Worm (Caenorhabditis elegans) whole organism, L4 larva: ENCODE data around the gene F09E5.7.

Source experiments
- Y105C5A.15 ChIP-seq: fragments of 200-800 bp; sonication (Bioruptor generic); IDR thresholded peaks from 2 replicates; pipeline ENCODE4 v1.3.6; 2022; ENCODE audit warnings: missing genetic modification characterization, missing compliant biosample characterization
- aha-1 ChIP-seq: fragments of 150-350 bp; peaks from one replicate; lab custom pipeline; 2014; ENCODE audit warnings: missing biosample characterization, missing genetic modification characterization
- ceh-44 ChIP-seq: fragments of 200-800 bp; sonication (Bioruptor generic); IDR thresholded peaks from 2 replicates; pipeline ENCODE4 v1.3.6; 2022; ENCODE audit warnings: missing genetic modification reagents, missing genetic modification characterization, missing compliant biosample characterization
- ceh-62 ChIP-seq: sonication (generic microtip); optimal IDR thresholded peaks from 2 replicates; lab custom pipeline; 2017; ENCODE audit warnings: missing biosample characterization, missing genetic modification characterization
- ces-1 ChIP-seq: fragments of 150-350 bp; sonication (generic microtip); optimal IDR thresholded peaks from 4 replicates; lab custom pipeline; 2014; ENCODE audit warnings: missing biosample characterization, missing genetic modification reagents, missing genetic modification characterization
- daf-12 ChIP-seq: fragments of 150-350 bp; optimal IDR thresholded peaks from 2 replicates; lab custom pipeline; 2014; ENCODE audit warnings: missing biosample characterization, missing genetic modification reagents, missing genetic modification characterization
- daf-16 ChIP-seq, 3 experiments: sonication (generic microtip); optimal IDR thresholded peaks; 2 replicates each; lab custom pipeline; 2016 to 2017; ENCODE audit warnings: missing genetic modification characterization in 3 of 3, missing genetic modification reagents in 3 of 3, mild to moderate bottlenecking in 2 of 3, missing compliant biosample characterization in 2 of 3, missing biosample characterization in 1 of 3, moderate library complexity in 1 of 3
- dmd-8 ChIP-seq: fragments of 200-800 bp; sonication (Bioruptor generic); IDR thresholded peaks from 2 replicates; pipeline ENCODE4 v1.3.6; 2022; ENCODE audit warnings: missing genetic modification characterization, missing compliant biosample characterization
- dmd-9 ChIP-seq: fragments of 200-800 bp; sonication (Bioruptor generic); IDR thresholded peaks from 2 replicates; pipeline ENCODE4 v1.3.6; 2022; ENCODE audit warnings: missing genetic modification reagents, missing genetic modification characterization, missing compliant biosample characterization
- duxl-1 ChIP-seq: sonication (generic microtip); optimal IDR thresholded peaks from 2 replicates; lab custom pipeline; 2016; ENCODE audit warnings: mild to moderate bottlenecking, missing genetic modification characterization, moderate library complexity, missing compliant biosample characterization; ENCODE audit not compliant: poor library complexity
- fkh-10 ChIP-seq: fragments of 150-350 bp; optimal IDR thresholded peaks from 2 replicates; lab custom pipeline; 2014; ENCODE audit warnings: missing biosample characterization, missing genetic modification reagents, missing genetic modification characterization
- hlh-11 ChIP-seq: fragments of 200-800 bp; sonication (Bioruptor generic); optimal IDR thresholded peaks from 2 replicates; lab custom pipeline; 2018; ENCODE audit warnings: mild to moderate bottlenecking, missing genetic modification characterization, missing compliant biosample characterization
- hlh-30 ChIP-seq: sonication (generic microtip); optimal IDR thresholded peaks from 2 replicates; lab custom pipeline; 2017; ENCODE audit warnings: antibody characterized with exemption, mild to moderate bottlenecking, missing genetic modification characterization, missing compliant biosample characterization; ENCODE audit not compliant: insufficient read depth
- jun-1 ChIP-seq: fragments of 150-350 bp; optimal IDR thresholded peaks from 2 replicates; lab custom pipeline; 2014; ENCODE audit warnings: missing biosample characterization, missing genetic modification reagents, missing genetic modification characterization
- lim-7 ChIP-seq: fragments of 200-800 bp; sonication (Bioruptor generic); IDR thresholded peaks from 2 replicates; pipeline ENCODE4 v1.3.6; 2022; ENCODE audit warnings: missing genetic modification characterization, missing compliant biosample characterization
- lin-1 ChIP-seq: fragments of 200-800 bp; sonication (Bioruptor generic); IDR thresholded peaks from 2 replicates; pipeline ENCODE4 v1.3.6; 2022; ENCODE audit warnings: missing genetic modification reagents, missing genetic modification characterization, missing compliant biosample characterization
- lin-15B ChIP-seq: fragments of 150-350 bp; sonication (generic microtip); optimal IDR thresholded peaks from 3 replicates; lab custom pipeline; 2014; ENCODE audit warnings: missing biosample characterization, missing genetic modification characterization
- lin-29 ChIP-seq: fragments of 200-800 bp; sonication (Bioruptor generic); IDR thresholded peaks from 2 replicates; pipeline ENCODE4 v1.3.6; 2022; ENCODE audit warnings: missing genetic modification reagents, missing genetic modification characterization, missing compliant biosample characterization
- lin-38 ChIP-seq: fragments of 200-800 bp; sonication (Bioruptor generic); IDR thresholded peaks from 2 replicates; pipeline ENCODE4 v1.3.6; 2022; ENCODE audit warnings: missing genetic modification reagents, missing genetic modification characterization, missing compliant biosample characterization
- lsy-2 ChIP-seq, 2 experiments: fragments of 150-350 bp in 1 of 2; sonication (generic microtip) in 1 of 2; optimal IDR thresholded peaks; 2 replicates each; lab custom pipeline; 2014 to 2017; ENCODE audit warnings: missing biosample characterization in 2 of 2, missing genetic modification characterization in 2 of 2
- mes-2 ChIP-seq: sonication (generic microtip); optimal IDR thresholded peaks from 2 replicates; lab custom pipeline; 2016; ENCODE audit warnings: missing genotype, mild to moderate bottlenecking, missing genetic modification characterization, missing compliant biosample characterization; ENCODE audit not compliant: poor library complexity, severe bottlenecking
- mxl-3 ChIP-seq: fragments of 200-800 bp; sonication (Bioruptor generic); optimal IDR thresholded peaks from 2 replicates; lab custom pipeline; 2018; ENCODE audit warnings: mild to moderate bottlenecking, missing genetic modification characterization, missing compliant biosample characterization
- nhr-102 ChIP-seq: sonication (generic microtip); optimal IDR thresholded peaks from 2 replicates; lab custom pipeline; 2016; ENCODE audit warnings: mild to moderate bottlenecking, missing genetic modification characterization, moderate library complexity, missing compliant biosample characterization
- nhr-111 ChIP-seq: fragments of 200-800 bp; sonication (Bioruptor generic); optimal IDR thresholded peaks from 2 replicates; lab custom pipeline; 2018; ENCODE audit warnings: mild to moderate bottlenecking, missing genetic modification characterization, missing compliant biosample characterization
- nhr-25 ChIP-seq: sonication (generic microtip); optimal IDR thresholded peaks from 2 replicates; lab custom pipeline; 2017; ENCODE audit warnings: missing genetic modification characterization, mild to moderate bottlenecking, missing compliant biosample characterization, antibody characterized with exemption, moderate library complexity, borderline replicate concordance; ENCODE audit not compliant: insufficient read depth
- nhr-28 ChIP-seq: fragments of 150-350 bp; optimal IDR thresholded peaks from 2 replicates; lab custom pipeline; 2014; ENCODE audit warnings: missing biosample characterization, missing genetic modification characterization
- nhr-48 ChIP-seq: sonication (generic microtip); optimal IDR thresholded peaks from 2 replicates; lab custom pipeline; 2016; ENCODE audit warnings: mild to moderate bottlenecking, missing genetic modification characterization, missing compliant biosample characterization
- nhr-77 ChIP-seq: fragments of 150-350 bp; optimal IDR thresholded peaks from 2 replicates; lab custom pipeline; 2014; ENCODE audit warnings: missing biosample characterization, missing genetic modification characterization
- saeg-2 ChIP-seq: fragments of 200-800 bp; sonication (Bioruptor generic); IDR thresholded peaks from 2 replicates; pipeline ENCODE4 v1.3.6; 2022; ENCODE audit warnings: missing genetic modification reagents, missing genetic modification characterization, missing compliant biosample characterization
- snpc-4 ChIP-seq: fragments of 150-350 bp; optimal IDR thresholded peaks from 2 replicates; lab custom pipeline; 2014; ENCODE audit warnings: missing biosample characterization, missing genetic modification characterization
- spr-1 ChIP-seq: sonication (generic microtip); optimal IDR thresholded peaks from 2 replicates; lab custom pipeline; 2016; ENCODE audit warnings: mild to moderate bottlenecking, missing genetic modification characterization, missing compliant biosample characterization
- unc-62 ChIP-seq, 3 experiments: fragments of 150-350 bp in 1 of 3; sonication (generic microtip); optimal IDR thresholded peaks in 2 of 3; peaks in 1 of 3; 1 replicate in 1 of 3; 2 replicates in 2 of 3; lab custom pipeline; 2014 to 2017; ENCODE audit warnings: missing biosample characterization in 3 of 3, missing genetic modification characterization in 3 of 3, missing genetic modification reagents in 3 of 3, missing genotype in 1 of 3
- zag-1 ChIP-seq: fragments of 150-350 bp; optimal IDR thresholded peaks from 2 replicates; lab custom pipeline; 2014; ENCODE audit warnings: missing biosample characterization, missing genetic modification characterization
- zfp-2 ChIP-seq: sonication (generic microtip); optimal IDR thresholded peaks from 2 replicates; lab custom pipeline; 2016; ENCODE audit warnings: mild to moderate bottlenecking, missing genetic modification characterization, missing compliant biosample characterization
- zfp-3 ChIP-seq: fragments of 200-800 bp; sonication (Bioruptor generic); conservative IDR thresholded peaks from 2 replicates; pipeline ENCODE4 v1.3.6; 2022; ENCODE audit warnings: missing genetic modification reagents, missing genetic modification characterization, missing compliant biosample characterization
- zip-11 ChIP-seq: fragments of 200-800 bp; sonication (Bioruptor generic); IDR thresholded peaks from 2 replicates; pipeline ENCODE4 v1.3.6; 2022; ENCODE audit warnings: missing genetic modification characterization, missing compliant biosample characterization

Gene F09E5.7

DNA sequence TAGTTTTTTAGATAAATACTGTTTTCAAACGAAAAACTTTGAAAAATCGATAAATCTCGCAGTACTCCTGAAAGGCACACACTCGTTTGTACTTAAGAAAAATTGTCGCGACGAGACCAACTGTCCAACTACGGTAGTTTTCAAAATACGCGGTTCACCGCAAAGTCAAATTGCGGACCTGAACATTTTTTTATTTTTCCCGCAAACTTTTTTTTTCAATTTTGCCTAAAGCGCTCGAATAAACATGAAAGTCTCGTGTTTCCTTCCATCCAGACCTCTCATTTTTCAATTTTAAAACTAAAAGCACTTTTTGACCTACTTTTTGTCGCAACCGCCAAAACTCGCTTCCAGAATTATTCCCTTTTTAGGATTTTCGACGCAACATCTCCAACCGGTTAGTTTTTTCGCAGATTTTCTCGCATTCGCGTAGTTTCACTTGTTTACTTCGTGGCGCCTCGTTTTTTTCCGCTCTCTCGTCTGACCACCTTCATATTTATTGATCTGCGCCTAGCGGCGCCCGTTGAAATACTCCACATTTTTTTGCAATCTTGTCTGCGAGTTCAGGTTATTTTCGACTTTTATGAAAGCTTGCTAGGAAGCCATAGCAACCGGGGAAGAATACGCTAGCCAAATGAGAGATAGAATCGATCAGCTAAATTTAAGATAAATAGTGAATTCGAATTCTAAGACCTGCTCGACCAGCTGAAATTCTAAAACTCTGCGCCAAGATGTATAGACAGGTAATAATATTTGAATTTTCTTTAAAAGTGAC is 25.8 kb downstream of the F09E5.7 start, which contains the start of gene prdx-2 (continued):
- TF ChIP-seq lin-1 (no peak), aha-1 (tag; lab: Kevin White, UChicago) (peak; percentile 22), zag-1 (tag; lab: Kevin White, UChicago) (no peak), daf-16 (GFP tag; optimal IDR thresholded peaks at IDR 0.05; lab: Kevin White, UChicago) (no peak), daf-16 (tag; optimal IDR thresholded peaks at IDR 0.05; lab: Kevin White, UChicago) (peak; percentile 32), mes-2 (no peak), lim-7 (no peak), dmd-8 (no peak), ceh-62 (tag; lab: Kevin White, UChicago) (no peak), zfp-2 (no peak), lin-15B (no peak), saeg-2 (GFP tag; lab: Robert Waterston, UW) (no peak), ces-1 (GFP tag; lab: Kevin White, UChicago) (no peak), daf-12 (tag; lab: Kevin White, UChicago) (no peak), fkh-10 (no peak), lin-29 (GFP tag; lab: Robert Waterston, UW) (no peak), mxl-3 (GFP tag; lab: Kevin White, UChicago) (no peak), zip-11 (GFP tag; lab: Robert Waterston, UW) (no peak), ceh-44 (GFP tag; lab: Robert Waterston, UW) (no peak), snpc-4 (tag; lab: Kevin White, UChicago) (no peak), lsy-2 (tag; optimal IDR thresholded peaks at IDR 0.05; lab: Kevin White, UChicago) (peak in 1 of 2 experiments; percentile 45), lin-38 (GFP tag; lab: Robert Waterston, UW) (peak; percentile 58; the same call in 1 of the 2 replicates), hlh-30 (tag; lab: Kevin White, UChicago) (no peak), nhr-48 (tag; lab: Kevin White, UChicago) (no peak), nhr-111 (GFP tag; lab: Kevin White, UChicago) (no peak), Y105C5A.15 (GFP tag; lab: Robert Waterston, UW) (no peak), dmd-9 (GFP tag; lab: Robert Waterston, UW) (no peak)

DNA sequence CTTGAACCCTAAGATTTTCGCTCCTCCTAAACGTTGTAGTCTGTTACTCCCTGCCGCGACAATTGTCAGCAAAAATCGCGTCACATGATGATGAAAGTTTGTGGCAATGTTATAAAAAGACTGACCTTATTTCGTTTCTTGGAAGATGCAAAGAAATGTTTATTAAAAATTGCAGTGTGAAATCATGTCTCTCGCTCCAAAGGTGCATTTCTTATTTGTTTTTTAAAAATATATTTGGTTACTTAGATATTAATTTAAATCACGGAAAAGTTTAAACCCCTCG is 26.3 kb downstream of the F09E5.7 start:
- TF ChIP-seq spr-1 (tag; lab: Kevin White, UChicago) (no peak), zfp-3 (no peak), lsy-2 (tag; optimal IDR thresholded peaks at IDR 0.05; lab: Kevin White, UChicago) (peak in 1 of 2 experiments; percentile 11), ceh-44 (GFP tag; lab: Robert Waterston, UW) (no peak), hlh-11 (tag; lab: Kevin White, UChicago) (peak; percentile 1), nhr-28 (tag; lab: Kevin White, UChicago) (peak; percentile 44), nhr-25 (tag; lab: Kevin White, UChicago) (no peak), jun-1 (tag; lab: Kevin White, UChicago) (no peak), nhr-102 (tag; lab: Kevin White, UChicago) (no peak), mes-2 (no peak), nhr-77 (no peak), duxl-1 (tag; lab: Kevin White, UChicago) (no peak), hlh-30 (tag; lab: Kevin White, UChicago) (peak; percentile 50), unc-62 (GFP tag; optimal IDR thresholded peaks at IDR 0.05 in 1 of 2; lab: Kevin White, UChicago) (peak in 1 of 2 experiments; percentile 49), unc-62 (tag; optimal IDR thresholded peaks at IDR 0.05; lab: Kevin White, UChicago) (no peak)
